Worm (Caenorhabditis elegans): ENCODE results near the gene cisd-3.1.
A peak's percentile ranks its signal among the peaks of the same experiment; 100 is the strongest.

ce11 chrIII:4568455-4568854 lies 25.8 kb downstream of the cisd-3.1 start, which contains the start of gene idhg-1:
- TF ChIP-seq nhr-84 (tag; optimal IDR thresholded peaks at IDR 0.05) (peak; percentile 26), ceh-88 (GFP tag; IDR thresholded peaks at IDR 0.05) (peak; percentile 26; the same call in 1 of the 2 replicates)

Data from whole organism, L1 larva.